Fruit fly (Drosophila melanogaster): Measurements from ENCODE around the gene amrt.

DNA sequence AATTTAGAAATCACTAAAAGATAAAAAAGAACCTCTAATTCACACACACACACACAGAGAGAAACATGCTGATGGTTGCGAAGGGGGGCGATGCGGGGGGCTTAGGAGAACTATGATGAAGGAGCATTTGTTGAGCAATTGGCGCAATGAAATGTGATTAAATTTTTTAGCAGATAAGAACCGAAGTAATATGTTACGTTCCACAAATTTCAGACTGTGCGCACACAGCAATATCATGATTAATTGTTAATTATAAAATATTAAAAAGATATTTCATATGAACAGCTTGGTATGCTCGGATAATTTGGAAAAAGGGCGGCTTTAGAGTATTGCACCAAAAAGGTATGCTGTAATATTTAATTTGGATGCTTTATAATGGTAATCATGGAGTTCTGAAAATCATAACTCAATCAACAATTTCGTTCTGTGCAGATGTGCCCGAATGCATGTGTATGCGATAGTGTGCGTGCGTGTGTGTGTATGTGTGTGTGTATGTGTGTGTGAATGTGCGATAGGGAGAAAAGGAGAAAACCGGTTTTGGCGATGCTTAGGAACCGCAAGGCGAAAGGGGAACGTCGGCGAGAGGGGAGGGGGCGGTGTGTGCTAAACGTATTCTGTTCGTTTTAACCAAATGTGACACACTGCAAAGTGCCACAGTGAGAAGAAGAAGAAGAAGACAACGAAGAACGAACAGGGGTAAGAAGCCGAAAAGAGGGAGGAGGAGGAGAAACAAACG is 38.9 kb downstream of the amrt start:
- TF ChIP-seq ovo (GFP tag; optimal IDR thresholded peaks at IDR 0.05) (no peak), kay (GFP tag; ENCODE audit: borderline replicate concordance) (no peak), pad (GFP tag; optimal IDR thresholded peaks at IDR 0.05) (peak; percentile 93), Crg-1 (GFP tag; optimal IDR thresholded peaks at IDR 0.05) (no peak), CG12768 (GFP tag; optimal IDR thresholded peaks at IDR 0.05) (no peak)

Data from whole organism, adult.